Comparison of ENCODE assay signal across 5 fruit fly cellular contexts in the genomic region with DNA sequence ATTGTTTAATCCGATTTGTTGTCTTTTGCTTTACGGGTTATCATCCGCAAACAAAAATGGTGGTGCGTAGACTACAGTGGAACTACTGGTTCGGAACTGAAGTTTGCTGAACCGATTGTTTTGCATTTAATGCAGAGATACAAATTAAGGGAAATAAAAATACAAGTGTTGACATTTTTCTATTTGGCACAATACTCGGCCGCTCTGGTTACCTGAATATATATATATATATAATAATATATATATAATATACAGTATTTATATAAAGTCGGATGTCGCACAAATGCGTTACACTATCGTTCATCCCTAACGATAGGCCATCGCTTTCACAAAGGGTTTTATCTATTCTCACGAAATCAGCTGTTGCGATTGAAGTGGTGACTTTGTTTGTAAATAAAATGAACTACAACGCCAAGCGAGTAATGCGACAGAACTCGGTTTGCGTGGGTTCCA.
TF ChIP-seq lines count a peak whose summit lies in the region.

TSS of gene DCAF12 (minus strand) at position 204 of the 453 bp plus-strand sequence.
TSS of gene Spt3 (plus strand) at position 329 of the 453 bp plus-strand sequence.

- TF ChIP-seq CTCF in whole organism, embryonic (GFP tag; optimal IDR thresholded peaks at IDR 0.05; lab: Kevin White, UChicago) = no peak

TF ChIP-seq in whole organism, adult, 20 proteins besides CTCF, POLR2A, EP300 and RAD21 (continues in another document):
- peak; percentile 48 for TF ChIP-seq CG12768 (GFP tag; optimal IDR thresholded peaks at IDR 0.05; lab: Kevin White, UChicago)
- no peak for TF ChIP-seq cic (GFP tag; optimal IDR thresholded peaks at IDR 0.05; lab: Kevin White, UChicago)
- peak; percentile 14 for TF ChIP-seq Mnt (GFP tag; optimal IDR thresholded peaks at IDR 0.05; lab: Kevin White, UChicago)
- peak; percentile 5 for TF ChIP-seq CG33017 (tag; optimal IDR thresholded peaks at IDR 0.05; lab: Kevin White, UChicago)
- peak; percentile 54 for TF ChIP-seq CG11617 (GFP tag; optimal IDR thresholded peaks at IDR 0.05; lab: Kevin White, UChicago)
- TF ChIP-seq CG5204 (GFP tag; optimal IDR thresholded peaks at IDR 0.05; lab: Kevin White, UChicago) = no peak
- peak; percentile 75 for TF ChIP-seq toe (GFP tag; optimal IDR thresholded peaks at IDR 0.05; lab: Kevin White, UChicago)
- peak; percentile 55 for TF ChIP-seq CG7045 (GFP tag; optimal IDR thresholded peaks at IDR 0.05; lab: Kevin White, UChicago)
- peak; percentile 49 for TF ChIP-seq CG7101 (tag; optimal IDR thresholded peaks at IDR 0.05; lab: Kevin White, UChicago)
- peak; percentile 8 for TF ChIP-seq tj (GFP tag; optimal IDR thresholded peaks at IDR 0.05; lab: Kevin White, UChicago)
- TF ChIP-seq cnc (optimal IDR thresholded peaks at IDR 0.05; lab: Kevin White, UChicago) = no peak
- TF ChIP-seq kay (GFP tag; lab: Kevin White, UChicago; ENCODE audit: borderline replicate concordance) = no peak
- TF ChIP-seq Hr96 (GFP tag; optimal IDR thresholded peaks at IDR 0.05; lab: Kevin White, UChicago) = peak; percentile 47
- TF ChIP-seq CG14711 (tag; optimal IDR thresholded peaks at IDR 0.05; lab: Kevin White, UChicago) = peak; percentile 53
- peak; percentile 34 for TF ChIP-seq ovo (GFP tag; optimal IDR thresholded peaks at IDR 0.05; lab: Kevin White, UChicago)
- TF ChIP-seq Crg-1 (GFP tag; optimal IDR thresholded peaks at IDR 0.05; lab: Kevin White, UChicago) = no peak
- no peak for TF ChIP-seq CG1620 (GFP tag; optimal IDR thresholded peaks at IDR 0.05; lab: Kevin White, UChicago)

TF ChIP-seq in whole organism, embryonic, 481 proteins besides CTCF, POLR2A, EP300 and RAD21 (continues in another document):
- peak; percentile 47 for TF ChIP-seq ssp (GFP tag; IDR thresholded peaks at IDR 0.05; lab: Robert Waterston, UW)
- TF ChIP-seq CG12391 (tag; optimal IDR thresholded peaks at IDR 0.05; lab: Kevin White, UChicago) = peak; percentile 76
- TF ChIP-seq Jarid2 (GFP tag; optimal IDR thresholded peaks at IDR 0.05; lab: Kevin White, UChicago) = no peak
- peak; percentile 76 for TF ChIP-seq CoRest (tag; optimal IDR thresholded peaks at IDR 0.05; lab: Kevin White, UChicago)
- peak; percentile 20 for TF ChIP-seq CG6854 (GFP tag; optimal IDR thresholded peaks at IDR 0.05; lab: Kevin White, UChicago)
- peak; percentile 32 for TF ChIP-seq CG2120 (GFP tag; optimal IDR thresholded peaks at IDR 0.05; lab: Kevin White, UChicago)
- no peak for TF ChIP-seq CG17912 (GFP tag; optimal IDR thresholded peaks at IDR 0.05; lab: Kevin White, UChicago)
- TF ChIP-seq Oli (tag; optimal IDR thresholded peaks at IDR 0.05; lab: Kevin White, UChicago) = peak; percentile 36
- peak; percentile 2 for TF ChIP-seq CG17186 (GFP tag; optimal IDR thresholded peaks at IDR 0.05; lab: Kevin White, UChicago)
- TF ChIP-seq repo (GFP tag; optimal IDR thresholded peaks at IDR 0.05; lab: Kevin White, UChicago) = no peak
- peak; percentile 28 for TF ChIP-seq Spps (tag; optimal IDR thresholded peaks at IDR 0.05; lab: Kevin White, UChicago)
- TF ChIP-seq Ets97D (GFP tag; optimal IDR thresholded peaks at IDR 0.05; lab: Kevin White, UChicago) = no peak
- TF ChIP-seq CG43689 (GFP tag; IDR thresholded peaks at IDR 0.05; lab: Robert Waterston, UW) = no peak
- TF ChIP-seq CG8388 (GFP tag; optimal IDR thresholded peaks at IDR 0.05; lab: Kevin White, UChicago) = peak; percentile 38
- TF ChIP-seq CG7357 (GFP tag; IDR thresholded peaks at IDR 0.05; lab: Robert Waterston, UW) = no peak
- no peak for TF ChIP-seq CG17612 (GFP tag; IDR thresholded peaks at IDR 0.05; lab: Robert Waterston, UW)
- no peak for TF ChIP-seq CG6765 (GFP tag; optimal IDR thresholded peaks at IDR 0.05; lab: Kevin White, UChicago)
- TF ChIP-seq CG12659 (GFP tag; optimal IDR thresholded peaks at IDR 0.05; lab: Kevin White, UChicago) = peak; percentile 60

TF ChIP-seq in whole organism, prepupa, 60 proteins besides CTCF, POLR2A, EP300 and RAD21 (continues in another document):
- TF ChIP-seq CG9139 (GFP tag; optimal IDR thresholded peaks at IDR 0.05; lab: Kevin White, UChicago) (no peak), Sox102F (GFP tag; optimal IDR thresholded peaks at IDR 0.05; lab: Kevin White, UChicago) (no peak), CG8319 (GFP tag; optimal IDR thresholded peaks at IDR 0.05; lab: Kevin White, UChicago) (peak; percentile 18), Sox14 (GFP tag; optimal IDR thresholded peaks at IDR 0.05; lab: Kevin White, UChicago) (no peak), CG7368 (GFP tag; optimal IDR thresholded peaks at IDR 0.05; lab: Kevin White, UChicago) (no peak), Blimp-1 (GFP tag; optimal IDR thresholded peaks at IDR 0.05; lab: Kevin White, UChicago) (no peak), CG4318 (GFP tag; optimal IDR thresholded peaks at IDR 0.05; lab: Kevin White, UChicago) (no peak), CG15336 (GFP tag; IDR thresholded peaks at IDR 0.05; lab: Robert Waterston, UW) (no peak), net (GFP tag; optimal IDR thresholded peaks at IDR 0.05; lab: Kevin White, UChicago) (no peak), CG11294 (GFP tag; IDR thresholded peaks at IDR 0.05; lab: Robert Waterston, UW) (no peak; the same call in 1 of the 2 replicates), CG34406 (GFP tag; optimal IDR thresholded peaks at IDR 0.05; lab: Kevin White, UChicago) (peak; percentile 62), CG8119 (GFP tag; IDR thresholded peaks at IDR 0.05; lab: Robert Waterston, UW) (no peak), cyc (GFP tag; optimal IDR thresholded peaks at IDR 0.05; lab: Kevin White, UChicago) (no peak), topi (GFP tag; optimal IDR thresholded peaks at IDR 0.05; lab: Kevin White, UChicago) (no peak), CG3919 (GFP tag; optimal IDR thresholded peaks at IDR 0.05; lab: Kevin White, UChicago) (no peak), CG16779 (tag; optimal IDR thresholded peaks at IDR 0.05; lab: Kevin White, UChicago) (no peak), Hr4 (GFP tag; optimal IDR thresholded peaks at IDR 0.05; lab: Kevin White, UChicago) (no peak), CG31627 (GFP tag; optimal IDR thresholded peaks at IDR 0.05; lab: Kevin White, UChicago) (no peak), acj6 (GFP tag; optimal IDR thresholded peaks at IDR 0.05; lab: Kevin White, UChicago) (no peak)

TF ChIP-seq in whole organism, pupa, 21 proteins besides CTCF, POLR2A, EP300 and RAD21:
- TF ChIP-seq CG17806 (tag; optimal IDR thresholded peaks at IDR 0.05; lab: Kevin White, UChicago) (peak; percentile 32), CG15710 (tag; optimal IDR thresholded peaks at IDR 0.05; lab: Kevin White, UChicago) (peak; percentile 54), CG32121 (GFP tag; IDR thresholded peaks at IDR 0.05; lab: Robert Waterston, UW) (peak; percentile 21; the same call in 1 of the 2 replicates), Snoo (tag; optimal IDR thresholded peaks at IDR 0.05; lab: Kevin White, UChicago) (no peak), CG9948 (tag; optimal IDR thresholded peaks at IDR 0.05; lab: Kevin White, UChicago) (no peak), Pif1B (GFP tag; optimal IDR thresholded peaks at IDR 0.05; lab: Kevin White, UChicago) (peak; percentile 14)

TF ChIP-seq in whole organism, wandering third instar larva, 38 proteins besides CTCF, POLR2A, EP300 and RAD21 (continues in another document):
- TF ChIP-seq rgr (GFP tag; optimal IDR thresholded peaks at IDR 0.05; lab: Kevin White, UChicago) = no peak
- peak; percentile 83 for TF ChIP-seq woc (GFP tag; optimal IDR thresholded peaks at IDR 0.05; lab: Kevin White, UChicago)
- no peak for TF ChIP-seq foxo (GFP tag; optimal IDR thresholded peaks at IDR 0.05; lab: Kevin White, UChicago)
- TF ChIP-seq N (GFP tag; optimal IDR thresholded peaks at IDR 0.05; lab: Kevin White, UChicago) = no peak
- TF ChIP-seq usp (GFP tag; optimal IDR thresholded peaks at IDR 0.05; lab: Kevin White, UChicago) = no peak
- TF ChIP-seq sv (GFP tag; optimal IDR thresholded peaks at IDR 0.05; lab: Kevin White, UChicago) = no peak
- TF ChIP-seq lola (GFP tag; optimal IDR thresholded peaks at IDR 0.05; lab: Kevin White, UChicago) = no peak
- no peak for TF ChIP-seq br (GFP tag; optimal IDR thresholded peaks at IDR 0.05; lab: Kevin White, UChicago)
- TF ChIP-seq fru (GFP tag; optimal IDR thresholded peaks at IDR 0.05; lab: Kevin White, UChicago) = no peak
- no peak for TF ChIP-seq brk (GFP tag; optimal IDR thresholded peaks at IDR 0.05; lab: Kevin White, UChicago)
- no peak for TF ChIP-seq Hr83 (GFP tag; optimal IDR thresholded peaks at IDR 0.05; lab: Kevin White, UChicago; ENCODE audit: poor library complexity, severe bottlenecking)
- TF ChIP-seq CrebA (GFP tag; optimal IDR thresholded peaks at IDR 0.05; lab: Kevin White, UChicago; ENCODE audit: borderline replicate concordance) = no peak
- no peak for TF ChIP-seq ey (GFP tag; optimal IDR thresholded peaks at IDR 0.05; lab: Kevin White, UChicago)
- peak; percentile 74 for TF ChIP-seq HLH106 (tag; optimal IDR thresholded peaks at IDR 0.05; lab: Kevin White, UChicago)
- TF ChIP-seq dl (GFP tag; optimal IDR thresholded peaks at IDR 0.05; lab: Kevin White, UChicago; ENCODE audit: insufficient read depth in 1 of 2, partially characterized antibody in 2 of 2) = no peak
- TF ChIP-seq Myc (optimal IDR thresholded peaks at IDR 0.05; lab: Kevin White, UChicago) = peak; percentile 3
- no peak for TF ChIP-seq dsf (GFP tag; optimal IDR thresholded peaks at IDR 0.05; lab: Kevin White, UChicago; ENCODE audit: borderline replicate concordance)
- TF ChIP-seq tai (GFP tag; optimal IDR thresholded peaks at IDR 0.05; lab: Kevin White, UChicago) = no peak
- no peak for TF ChIP-seq Rel (GFP tag; optimal IDR thresholded peaks at IDR 0.05; lab: Kevin White, UChicago)
- TF ChIP-seq Rel (tag; optimal IDR thresholded peaks at IDR 0.05; lab: Kevin White, UChicago) = no peak
- TF ChIP-seq CG9705 (GFP tag; optimal IDR thresholded peaks at IDR 0.05; lab: Kevin White, UChicago) = peak; percentile 13
- no peak for TF ChIP-seq Dif (GFP tag; optimal IDR thresholded peaks at IDR 0.05; lab: Kevin White, UChicago; ENCODE audit: partially characterized antibody)
- TF ChIP-seq jim (GFP tag; optimal IDR thresholded peaks at IDR 0.05; lab: Kevin White, UChicago) = no peak
- no peak for TF ChIP-seq Sp1 (GFP tag; optimal IDR thresholded peaks at IDR 0.05; lab: Kevin White, UChicago)
- no peak for TF ChIP-seq Hr78 (GFP tag; optimal IDR thresholded peaks at IDR 0.05; lab: Kevin White, UChicago)
- TF ChIP-seq Jra (GFP tag; optimal IDR thresholded peaks at IDR 0.05; lab: Kevin White, UChicago) = no peak
- peak; percentile 52 for TF ChIP-seq psq (GFP tag; optimal IDR thresholded peaks at IDR 0.05; lab: Kevin White, UChicago)
- no peak for TF ChIP-seq Vsx2 (GFP tag; optimal IDR thresholded peaks at IDR 0.05; lab: Kevin White, UChicago; ENCODE audit: partially characterized antibody)
- peak; percentile 17 for TF ChIP-seq CG32264 (GFP tag; optimal IDR thresholded peaks at IDR 0.05; lab: Kevin White, UChicago)
- TF ChIP-seq dmrt93B (GFP tag; optimal IDR thresholded peaks at IDR 0.05; lab: Kevin White, UChicago) = peak; percentile 50
- no peak for TF ChIP-seq GATAd (GFP tag; optimal IDR thresholded peaks at IDR 0.05; lab: Kevin White, UChicago)
- TF ChIP-seq sage (GFP tag; optimal IDR thresholded peaks at IDR 0.05; lab: Kevin White, UChicago) = no peak
- no peak for TF ChIP-seq Hnf4 (GFP tag; optimal IDR thresholded peaks at IDR 0.05; lab: Kevin White, UChicago)
